Fruit fly (Drosophila melanogaster) whole organism, adult: ENCODE results near the gene p38c.

Experiments
- CG11617 ChIP-seq: fragments of 200-800 bp; sonication (Bioruptor generic); optimal IDR thresholded peaks from 2 replicates; lab custom pipeline; 2017; ENCODE audit warnings: mild to moderate bottlenecking, missing biosample characterization, missing genetic modification reagents, missing genetic modification characterization
- CG1620 ChIP-seq: fragments of 200-800 bp; sonication (Bioruptor generic); optimal IDR thresholded peaks from 2 replicates; lab custom pipeline; 2016; ENCODE audit warnings: missing biosample characterization, missing genetic modification characterization
- CG5204 ChIP-seq: fragments of 200-800 bp; sonication (Bioruptor generic); optimal IDR thresholded peaks from 2 replicates; lab custom pipeline; 2016; ENCODE audit warnings: missing biosample characterization, missing genetic modification characterization
- CG7045 ChIP-seq: fragments of 200-800 bp; sonication (Bioruptor generic); optimal IDR thresholded peaks from 2 replicates; lab custom pipeline; 2017; ENCODE audit warnings: missing biosample characterization, mild to moderate bottlenecking, missing genetic modification characterization
- Crg-1 ChIP-seq: fragments of 200-800 bp; sonication (Bioruptor generic); optimal IDR thresholded peaks from 2 replicates; lab custom pipeline; 2016; ENCODE audit warnings: missing biosample characterization, missing genetic modification characterization
- cic ChIP-seq: fragments of 200-800 bp; sonication (Bioruptor generic); optimal IDR thresholded peaks from 2 replicates; lab custom pipeline; 2017; ENCODE audit warnings: missing biosample characterization, mild to moderate bottlenecking, missing genetic modification characterization, moderate library complexity
- kay ChIP-seq: fragments of 200-800 bp; sonication (Bioruptor generic); peaks from one replicate; lab custom pipeline; 2016; ENCODE audit warnings: missing biosample characterization, missing genetic modification characterization, borderline replicate concordance
- pad ChIP-seq: fragments of 200-800 bp; sonication (Bioruptor generic); optimal IDR thresholded peaks from 3 replicates; lab custom pipeline; 2017; ENCODE audit warnings: missing biosample characterization, missing genetic modification characterization, mild to moderate bottlenecking, moderate library complexity, missing genetic modification reagents
- toe ChIP-seq: fragments of 200-800 bp; sonication (Bioruptor generic); optimal IDR thresholded peaks from 2 replicates; lab custom pipeline; 2016; ENCODE audit warnings: missing biosample characterization, missing genetic modification characterization

DNA sequence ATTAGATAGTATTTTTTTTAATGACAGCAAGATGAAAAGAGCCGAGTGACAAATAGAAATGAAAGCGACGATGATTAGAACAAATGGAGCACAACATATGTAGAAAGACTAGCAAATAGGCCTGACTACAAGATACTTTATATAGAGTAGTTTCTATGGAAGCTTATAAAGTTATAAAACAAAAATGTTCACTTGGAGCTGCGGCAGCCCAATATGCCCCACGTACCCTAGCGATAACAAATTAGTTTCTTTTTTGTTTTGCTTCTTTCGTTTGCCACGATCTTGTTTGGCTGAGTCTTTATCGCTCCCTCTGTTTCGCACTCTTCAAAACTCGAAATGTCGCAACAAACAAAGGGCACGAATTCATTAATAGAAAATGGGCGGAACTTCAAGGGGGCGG lies 49.3 kb downstream of the p38c start:
- no peak for TF ChIP-seq cic (GFP tag; lab: Kevin White, UChicago)
- TF ChIP-seq CG7045 (GFP tag; lab: Kevin White, UChicago): no peak
- no peak for TF ChIP-seq Crg-1 (GFP tag; lab: Kevin White, UChicago)
- no peak for TF ChIP-seq CG1620 (GFP tag; lab: Kevin White, UChicago)
- no peak for TF ChIP-seq CG5204
- TF ChIP-seq CG11617: no peak
- no peak for TF ChIP-seq kay (GFP tag; lab: Kevin White, UChicago)
- no peak for TF ChIP-seq pad (GFP tag; lab: Kevin White, UChicago)
- TF ChIP-seq toe: no peak
